Worm (Caenorhabditis elegans) whole organism, L2 larva: ENCODE measurements around the gene F41E6.1.

ENCODE experiments used
- C34F6.9 ChIP-seq: fragments of 150-350 bp; optimal IDR thresholded peaks from 2 replicates; lab custom pipeline; 2014; ENCODE audit warnings: missing biosample characterization, missing genetic modification characterization
- F13H6.1 ChIP-seq: sonication (generic microtip); optimal IDR thresholded peaks from 2 replicates; lab custom pipeline; 2016; ENCODE audit warnings: missing genetic modification characterization, missing compliant biosample characterization
- Y55F3AM.14 ChIP-seq: fragments of 200-800 bp; sonication (Bioruptor generic); optimal IDR thresholded peaks from 2 replicates; lab custom pipeline; 2018; ENCODE audit warnings: mild to moderate bottlenecking, missing genetic modification characterization, missing compliant biosample characterization
- ZK546.5 ChIP-seq: sonication (generic microtip); optimal IDR thresholded peaks from 2 replicates; lab custom pipeline; 2017; ENCODE audit warnings: missing biosample characterization, missing genetic modification characterization
- alr-1 ChIP-seq: fragments of 150-350 bp; optimal IDR thresholded peaks from 2 replicates; lab custom pipeline; 2014; ENCODE audit warnings: missing biosample characterization, missing genetic modification characterization
- aly-2 ChIP-seq: fragments of 150-350 bp; optimal IDR thresholded peaks from 2 replicates; lab custom pipeline; 2014; ENCODE audit warnings: missing biosample characterization, missing genetic modification characterization
- ama-1 ChIP-seq: fragments of 150-350 bp; optimal IDR thresholded peaks from 2 replicates; lab custom pipeline; 2018; ENCODE audit warnings: inconsistent platforms
- blmp-1 ChIP-seq: sonication (generic microtip); optimal IDR thresholded peaks from 2 replicates; lab custom pipeline; 2017; ENCODE audit warnings: missing genetic modification characterization, mild to moderate bottlenecking, missing compliant biosample characterization, antibody characterized with exemption, moderate library complexity; ENCODE audit not compliant: insufficient read depth
- ceh-16 ChIP-seq: fragments of 150-350 bp; optimal IDR thresholded peaks from 2 replicates; lab custom pipeline; 2014; ENCODE audit warnings: missing biosample characterization, missing genetic modification characterization
- ceh-82 ChIP-seq: fragments of 150-350 bp; optimal IDR thresholded peaks from 2 replicates; lab custom pipeline; 2014; ENCODE audit warnings: missing biosample characterization, missing genetic modification characterization
- crh-2 ChIP-seq: sonication (generic microtip); optimal IDR thresholded peaks from 2 replicates; lab custom pipeline; 2017; ENCODE audit warnings: missing biosample characterization, missing genetic modification characterization
- dmd-4 ChIP-seq: sonication (generic microtip); optimal IDR thresholded peaks from 2 replicates; lab custom pipeline; 2017; ENCODE audit warnings: missing biosample characterization, missing genetic modification characterization
- egl-27 ChIP-seq: sonication (generic microtip); optimal IDR thresholded peaks from 3 replicates; lab custom pipeline; 2017; ENCODE audit warnings: missing biosample characterization, missing genetic modification reagents, missing genetic modification characterization
- elt-1 ChIP-seq: fragments of 150-350 bp; optimal IDR thresholded peaks from 2 replicates; lab custom pipeline; 2014; ENCODE audit warnings: missing biosample characterization, missing genetic modification characterization
- elt-3 ChIP-seq: sonication (generic microtip); optimal IDR thresholded peaks from 2 replicates; lab custom pipeline; 2017; ENCODE audit warnings: missing biosample characterization, missing genetic modification characterization
- fos-1 ChIP-seq: fragments of 150-350 bp; optimal IDR thresholded peaks from 2 replicates; lab custom pipeline; 2014; ENCODE audit warnings: missing biosample characterization, missing genetic modification characterization
- gmeb-1 ChIP-seq: fragments of 150-350 bp; optimal IDR thresholded peaks from 2 replicates; lab custom pipeline; 2014; ENCODE audit warnings: missing biosample characterization, missing genetic modification characterization
- lin-39 ChIP-seq: fragments of 150-350 bp; optimal IDR thresholded peaks from 2 replicates; lab custom pipeline; 2014; ENCODE audit warnings: missing biosample characterization, missing genetic modification reagents, missing genetic modification characterization
- lsy-2 ChIP-seq, 2 experiments: fragments of 150-350 bp in 1 of 2; sonication (generic microtip) in 1 of 2; optimal IDR thresholded peaks; 2 replicates each; lab custom pipeline; 2014 to 2017; ENCODE audit warnings: missing biosample characterization in 2 of 2, missing genetic modification characterization in 2 of 2
- mab-5 ChIP-seq: fragments of 150-350 bp; optimal IDR thresholded peaks from 2 replicates; lab custom pipeline; 2014; ENCODE audit warnings: missing biosample characterization, missing genetic modification characterization
- mbf-1 ChIP-seq: sonication (generic microtip); optimal IDR thresholded peaks from 2 replicates; lab custom pipeline; 2017; ENCODE audit warnings: missing biosample characterization, missing genetic modification characterization
- mdl-1 ChIP-seq, 2 experiments: fragments of 150-350 bp in 1 of 2; sonication (generic microtip) in 1 of 2; optimal IDR thresholded peaks; 2 replicates each; lab custom pipeline; 2017; ENCODE audit warnings: missing biosample characterization in 2 of 2, missing genetic modification characterization in 2 of 2
- nhr-10 ChIP-seq: sonication (generic microtip); optimal IDR thresholded peaks from 2 replicates; lab custom pipeline; 2017; ENCODE audit warnings: missing biosample characterization, missing genetic modification characterization
- nhr-129 ChIP-seq: fragments of 150-350 bp; optimal IDR thresholded peaks from 2 replicates; lab custom pipeline; 2014; ENCODE audit warnings: missing biosample characterization, missing genetic modification characterization
- nhr-21 ChIP-seq: fragments of 150-350 bp; optimal IDR thresholded peaks from 2 replicates; lab custom pipeline; 2014; ENCODE audit warnings: missing biosample characterization, missing genetic modification characterization
- nhr-23 ChIP-seq: fragments of 150-350 bp; optimal IDR thresholded peaks from 2 replicates; lab custom pipeline; 2014; ENCODE audit warnings: missing biosample characterization, missing genetic modification reagents, missing genetic modification characterization
- nhr-237 ChIP-seq: fragments of 150-350 bp; optimal IDR thresholded peaks from 2 replicates; lab custom pipeline; 2014; ENCODE audit warnings: missing biosample characterization, missing genetic modification characterization
- nhr-25 ChIP-seq: fragments of 150-350 bp; sonication (generic microtip); optimal IDR thresholded peaks from 3 replicates; lab custom pipeline; 2014; ENCODE audit warnings: missing biosample characterization, missing genetic modification characterization
- nhr-6 ChIP-seq: fragments of 150-350 bp; optimal IDR thresholded peaks from 2 replicates; lab custom pipeline; 2014; ENCODE audit warnings: missing biosample characterization, missing genetic modification characterization
- nhr-77 ChIP-seq: fragments of 150-350 bp; optimal IDR thresholded peaks from 2 replicates; lab custom pipeline; 2014; ENCODE audit warnings: missing biosample characterization, missing genetic modification characterization
- skn-1 ChIP-seq: sonication (generic microtip); optimal IDR thresholded peaks from 2 replicates; lab custom pipeline; 2017; ENCODE audit warnings: missing biosample characterization, missing genetic modification characterization
- sma-3 ChIP-seq: sonication (generic microtip); optimal IDR thresholded peaks from 2 replicates; lab custom pipeline; 2016; ENCODE audit warnings: missing genetic modification reagents, missing genetic modification characterization, missing compliant biosample characterization
- sma-9 ChIP-seq, 2 experiments: fragments of 150-350 bp in 1 of 2; sonication (generic microtip) in 1 of 2; optimal IDR thresholded peaks; 2 replicates each; lab custom pipeline; 2014 to 2016; ENCODE audit warnings: missing genetic modification characterization in 2 of 2, mild to moderate bottlenecking in 1 of 2, missing biosample characterization in 1 of 2, missing compliant biosample characterization in 1 of 2, missing genetic modification reagents in 1 of 2, moderate library complexity in 1 of 2
- snpc-4 ChIP-seq: fragments of 150-350 bp; optimal IDR thresholded peaks from 2 replicates; lab custom pipeline; 2014; ENCODE audit warnings: missing biosample characterization, missing genetic modification characterization
- unc-62 ChIP-seq: fragments of 150-350 bp; optimal IDR thresholded peaks from 2 replicates; lab custom pipeline; 2014; ENCODE audit warnings: missing biosample characterization, missing genetic modification reagents, missing genetic modification characterization
- zag-1 ChIP-seq: fragments of 150-350 bp; optimal IDR thresholded peaks from 2 replicates; lab custom pipeline; 2014; ENCODE audit warnings: missing biosample characterization, missing genetic modification characterization
- ztf-1 ChIP-seq: fragments of 200-800 bp; sonication (Bioruptor generic); conservative IDR thresholded peaks from 2 replicates; pipeline ENCODE4 v1.3.6; 2022; ENCODE audit warnings: missing genetic modification characterization, missing compliant biosample characterization
- ztf-4 ChIP-seq: fragments of 150-350 bp; optimal IDR thresholded peaks from 2 replicates; lab custom pipeline; 2014; ENCODE audit warnings: missing biosample characterization, missing genetic modification characterization

The F41E6.1 gene

DNA sequence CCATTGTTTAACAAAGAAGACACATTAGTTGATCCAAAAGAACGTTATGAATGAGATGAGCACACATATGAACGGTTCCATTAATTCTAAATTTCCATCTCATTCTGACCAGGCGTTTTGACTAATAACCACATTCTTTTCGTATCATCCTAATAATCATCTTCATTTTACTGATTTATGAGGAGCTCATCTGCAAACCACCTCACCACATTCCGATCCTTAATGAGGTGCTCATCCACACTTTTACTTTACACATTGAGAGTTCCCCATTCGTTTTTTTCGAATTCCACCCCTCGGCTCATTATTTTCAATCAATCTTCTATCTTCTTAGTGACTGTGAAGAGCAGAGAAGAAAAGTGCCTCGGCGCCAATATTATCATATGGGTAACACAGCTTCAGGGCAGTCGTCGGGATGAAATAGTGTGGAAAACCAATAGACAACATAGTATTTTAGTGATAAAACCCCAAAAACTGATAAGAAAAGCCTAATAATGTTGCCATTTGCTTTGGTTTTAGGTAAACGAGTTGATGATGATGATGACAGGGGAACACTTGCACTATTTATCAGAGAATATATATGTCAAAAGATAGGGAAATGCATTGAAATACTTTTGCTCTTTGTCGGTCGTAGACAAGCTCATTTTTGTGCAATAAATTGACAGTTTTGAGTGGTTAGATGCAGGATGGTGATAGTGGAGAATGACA, 28.7 kb downstream of the F41E6.1 start:
- TF ChIP-seq skn-1 (tag; lab: Kevin White, UChicago) (peak; percentile 93), lsy-2 (tag; optimal IDR thresholded peaks at IDR 0.05; lab: Kevin White, UChicago) (peak in 1 of 2 experiments; percentile 1), mbf-1 (tag; lab: Kevin White, UChicago) (no peak), F13H6.1 (tag; lab: Kevin White, UChicago) (peak; percentile 70), sma-9 (GFP tag; optimal IDR thresholded peaks at IDR 0.05; lab: Kevin White, UChicago) (peak; percentile 87), sma-9 (tag; optimal IDR thresholded peaks at IDR 0.05; lab: Kevin White, UChicago) (no peak), nhr-23 (tag; lab: Kevin White, UChicago) (no peak), sma-3 (GFP tag; lab: Kevin White, UChicago) (peak; percentile 33), snpc-4 (tag; lab: Kevin White, UChicago) (no peak), dmd-4 (tag; lab: Kevin White, UChicago) (no peak), fos-1 (tag; lab: Kevin White, UChicago) (peak; percentile 98), gmeb-1 (tag; lab: Kevin White, UChicago) (peak; percentile 12), crh-2 (tag; lab: Kevin White, UChicago) (peak; percentile 59)

DNA sequence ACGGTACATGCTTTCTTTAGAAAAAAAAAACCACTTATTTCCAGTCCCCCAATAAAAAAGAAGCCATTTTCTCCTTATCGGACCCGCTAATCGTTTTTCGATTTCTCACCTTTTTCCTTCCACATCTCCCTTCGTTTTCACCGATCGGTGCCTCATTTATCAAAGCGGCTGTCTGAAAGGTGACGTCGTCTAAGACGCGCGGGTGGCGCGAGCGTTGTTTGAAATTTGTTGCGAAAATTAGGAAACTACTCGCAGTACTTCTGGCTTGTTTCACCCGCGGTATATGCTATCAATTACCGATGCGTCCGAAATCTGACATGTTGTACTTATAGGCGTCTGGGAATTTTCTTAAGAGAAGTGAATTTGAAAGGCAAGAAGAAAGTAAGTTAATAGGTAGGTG, 29.8 kb downstream of the F41E6.1 start:
- TF ChIP-seq nhr-237 (no peak), nhr-25 (tag; lab: Kevin White, UChicago) (peak; percentile 27), ztf-1 (no peak), nhr-10 (tag; lab: Kevin White, UChicago) (no peak), nhr-21 (peak; percentile 42), alr-1 (no peak), ceh-82 (tag; lab: Kevin White, UChicago) (no peak), blmp-1 (peak; percentile 70), fos-1 (tag; lab: Kevin White, UChicago) (no peak), mdl-1 (tag; optimal IDR thresholded peaks at IDR 0.05; lab: Kevin White, UChicago) (no peak), elt-1 (tag; lab: Kevin White, UChicago) (no peak), sma-9 (GFP tag; optimal IDR thresholded peaks at IDR 0.05; lab: Kevin White, UChicago) (peak; percentile 70), sma-9 (tag; optimal IDR thresholded peaks at IDR 0.05; lab: Kevin White, UChicago) (no peak), nhr-129 (tag; lab: Kevin White, UChicago) (no peak), gmeb-1 (tag; lab: Kevin White, UChicago) (no peak), ama-1 (no peak), zag-1 (no peak), elt-3 (no peak), ztf-4 (tag; lab: Kevin White, UChicago) (no peak), ceh-16 (tag; lab: Kevin White, UChicago) (peak; percentile 78), ZK546.5 (tag; lab: Kevin White, UChicago) (no peak), lin-39 (tag; lab: Kevin White, UChicago) (no peak), nhr-77 (tag; lab: Kevin White, UChicago) (no peak), egl-27 (tag; lab: Kevin White, UChicago) (peak; percentile 45), mab-5 (peak; percentile 33), aly-2 (tag; lab: Kevin White, UChicago) (no peak), snpc-4 (tag; lab: Kevin White, UChicago) (no peak)
- TF ChIP-seq, all 48 proteins: peak for 7

DNA sequence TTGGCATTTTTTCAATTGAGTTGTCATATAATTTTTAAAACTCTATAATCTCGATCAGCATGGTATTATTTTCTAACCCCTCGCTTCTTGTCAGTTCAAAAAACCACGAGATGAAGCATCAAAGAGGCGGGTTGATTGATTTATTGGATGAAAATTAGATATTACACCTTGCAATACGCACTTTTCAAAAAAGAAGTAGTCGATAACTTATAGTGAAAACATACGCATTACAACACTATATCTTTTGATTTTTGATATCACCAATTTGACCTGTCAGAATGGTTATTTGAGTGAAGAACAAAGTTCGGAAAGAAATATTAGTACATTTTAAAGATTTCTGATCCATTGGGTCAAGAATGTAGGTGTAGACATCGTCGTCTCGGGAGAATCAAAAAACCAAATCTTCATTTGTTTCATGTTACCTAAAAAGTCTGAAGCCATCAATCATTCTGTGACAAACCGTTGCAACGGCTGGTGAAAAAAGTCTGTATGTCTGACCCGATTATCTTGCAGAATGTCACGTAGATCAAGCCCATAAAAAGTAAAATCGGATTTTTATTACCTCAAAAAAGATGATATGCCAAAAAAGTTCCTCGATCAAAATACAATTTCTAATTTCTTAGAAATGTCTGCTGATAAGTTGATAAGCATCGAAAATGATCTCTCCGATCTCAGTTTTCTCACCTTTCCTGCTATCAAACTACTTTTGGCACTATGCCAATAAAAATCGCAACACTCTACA, 30.8 kb downstream of the F41E6.1 start:
- no peak for TF ChIP-seq nhr-237
- TF ChIP-seq unc-62 (GFP tag; lab: Kevin White, UChicago): peak; percentile 25
- TF ChIP-seq blmp-1: peak; percentile 70
- no peak for TF ChIP-seq nhr-77 (tag; lab: Kevin White, UChicago)
- peak; percentile 54 for TF ChIP-seq fos-1 (tag; lab: Kevin White, UChicago)
- peak; percentile 61 for TF ChIP-seq nhr-21
- peak; percentile 57 for TF ChIP-seq mab-5
- TF ChIP-seq nhr-10 (tag; lab: Kevin White, UChicago): no peak
- no peak for TF ChIP-seq ztf-4 (tag; lab: Kevin White, UChicago)
- TF ChIP-seq nhr-6 (tag; lab: Kevin White, UChicago): peak; percentile 5
- TF ChIP-seq ceh-16 (tag; lab: Kevin White, UChicago): no peak
- TF ChIP-seq gmeb-1 (tag; lab: Kevin White, UChicago): no peak
- no peak for TF ChIP-seq skn-1 (tag; lab: Kevin White, UChicago)
- peak; percentile 39 for TF ChIP-seq nhr-25 (tag; lab: Kevin White, UChicago)
- no peak for TF ChIP-seq Y55F3AM.14 (GFP tag; lab: Kevin White, UChicago)
- peak; percentile 61 for TF ChIP-seq sma-9 (GFP tag; optimal IDR thresholded peaks at IDR 0.05; lab: Kevin White, UChicago)
- TF ChIP-seq sma-9 (tag; optimal IDR thresholded peaks at IDR 0.05; lab: Kevin White, UChicago): no peak
- no peak for TF ChIP-seq C34F6.9 (tag; lab: Kevin White, UChicago)
- TF ChIP-seq sma-3 (GFP tag; lab: Kevin White, UChicago): peak; percentile 30
- TF ChIP-seq egl-27 (tag; lab: Kevin White, UChicago): peak; percentile 10
